Comparison of ENCODE assay signal across 2 worm cellular contexts in the genomic region with DNA sequence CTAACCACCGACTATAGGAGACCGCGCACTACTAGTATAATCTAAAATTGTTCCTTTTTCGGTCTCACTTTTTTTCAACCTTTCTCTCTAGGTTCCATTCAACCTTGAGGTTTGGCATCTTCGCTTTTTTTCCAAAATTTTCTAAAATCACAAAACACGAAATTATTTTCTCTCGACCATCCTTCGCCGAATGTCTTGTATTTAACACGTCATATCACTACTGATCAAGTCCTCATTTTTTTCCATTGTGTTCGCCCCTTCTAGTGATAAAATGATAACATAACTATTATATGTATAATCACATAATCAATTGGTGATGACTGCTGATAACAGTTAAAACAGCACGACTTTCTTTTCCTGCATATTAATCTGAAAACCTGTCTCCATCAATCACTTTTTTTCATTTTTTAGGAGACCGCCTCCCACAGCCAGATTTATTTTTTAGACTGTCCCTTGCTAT.
TF ChIP-seq lines count a peak whose summit lies in the region.

A gene (plus strand): TSS at position 410 of the 460 bp plus-strand sequence.

TF ChIP-seq in whole organism, L1 larva, 84 proteins besides CTCF, POLR2A, EP300 and RAD21 (continued from another document):
- no peak for TF ChIP-seq efl-1 (optimal IDR thresholded peaks at IDR 0.05; lab: Kevin White, UChicago)
- TF ChIP-seq efl-1 (GFP tag; optimal IDR thresholded peaks at IDR 0.05 in 1 of 2; lab: Kevin White, UChicago), result peak in 1 of 2 experiments; percentile 75
- TF ChIP-seq snu-23 (GFP tag; optimal IDR thresholded peaks at IDR 0.05; lab: Kevin White, UChicago), result no peak
- TF ChIP-seq fkh-4 (tag; optimal IDR thresholded peaks at IDR 0.05; lab: Kevin White, UChicago; ENCODE audit: borderline replicate concordance), result no peak
- no peak for TF ChIP-seq hlh-4 (tag; optimal IDR thresholded peaks at IDR 0.05; lab: Kevin White, UChicago)
- TF ChIP-seq mep-1 (tag; optimal IDR thresholded peaks at IDR 0.05; lab: Kevin White, UChicago), result no peak
- TF ChIP-seq nhr-77 (tag; optimal IDR thresholded peaks at IDR 0.05; lab: Kevin White, UChicago), result no peak
- no peak for TF ChIP-seq irx-1 (tag; optimal IDR thresholded peaks at IDR 0.05; lab: Kevin White, UChicago)
- no peak for TF ChIP-seq unc-86 (tag; optimal IDR thresholded peaks at IDR 0.05; lab: Kevin White, UChicago)
- no peak for TF ChIP-seq ceh-8 (GFP tag; optimal IDR thresholded peaks at IDR 0.05; lab: Kevin White, UChicago)
- no peak for TF ChIP-seq egl-13 (tag; optimal IDR thresholded peaks at IDR 0.05; lab: Kevin White, UChicago)
- TF ChIP-seq nhr-71 (tag; optimal IDR thresholded peaks at IDR 0.05; lab: Kevin White, UChicago), result no peak
- no peak for TF ChIP-seq alr-1 (tag; optimal IDR thresholded peaks at IDR 0.05; lab: Kevin White, UChicago; ENCODE audit: borderline replicate concordance)
- TF ChIP-seq lin-35 (GFP tag; optimal IDR thresholded peaks at IDR 0.05; lab: Kevin White, UChicago), result no peak
- no peak for TF ChIP-seq sptf-1 (tag; optimal IDR thresholded peaks at IDR 0.05; lab: Kevin White, UChicago)
- no peak for TF ChIP-seq sox-4 (tag; optimal IDR thresholded peaks at IDR 0.05; lab: Kevin White, UChicago)
- TF ChIP-seq ztf-11 (tag; optimal IDR thresholded peaks at IDR 0.05; lab: Kevin White, UChicago), result no peak
- TF ChIP-seq unc-30 (tag; optimal IDR thresholded peaks at IDR 0.05; lab: Kevin White, UChicago), result no peak
- TF ChIP-seq lin-15B (tag; optimal IDR thresholded peaks at IDR 0.05; lab: Kevin White, UChicago), result no peak
- no peak for TF ChIP-seq dpl-1 (GFP tag; optimal IDR thresholded peaks at IDR 0.05; lab: Kevin White, UChicago)
- no peak for TF ChIP-seq C16A3.4 (tag; optimal IDR thresholded peaks at IDR 0.05; lab: Kevin White, UChicago)
- no peak for TF ChIP-seq egl-27 (tag; optimal IDR thresholded peaks at IDR 0.05; lab: Kevin White, UChicago)
- TF ChIP-seq ceh-63 (GFP tag; optimal IDR thresholded peaks at IDR 0.05; lab: Kevin White, UChicago), result no peak
- TF ChIP-seq elt-2 (tag; optimal IDR thresholded peaks at IDR 0.05; lab: Kevin White, UChicago), result peak; percentile 78
- TF ChIP-seq skn-1 (tag; optimal IDR thresholded peaks at IDR 0.05; lab: Kevin White, UChicago), result no peak
- no peak for TF ChIP-seq vab-15 (tag; optimal IDR thresholded peaks at IDR 0.05; lab: Kevin White, UChicago)
- TF ChIP-seq xbp-1 (tag; optimal IDR thresholded peaks at IDR 0.05; lab: Kevin White, UChicago), result no peak

TF ChIP-seq in whole organism, L4 larva, 104 proteins besides CTCF, POLR2A, EP300 and RAD21 (continued from another document):
- peak; percentile 93 for TF ChIP-seq pqm-1 (tag; optimal IDR thresholded peaks at IDR 0.05; lab: Kevin White, UChicago)
